Worm (Caenorhabditis elegans): ENCODE measurements around the gene baf-1.
A peak's percentile ranks its signal among the peaks of the same experiment; 100 is the strongest.

The baf-1 gene

DNA sequence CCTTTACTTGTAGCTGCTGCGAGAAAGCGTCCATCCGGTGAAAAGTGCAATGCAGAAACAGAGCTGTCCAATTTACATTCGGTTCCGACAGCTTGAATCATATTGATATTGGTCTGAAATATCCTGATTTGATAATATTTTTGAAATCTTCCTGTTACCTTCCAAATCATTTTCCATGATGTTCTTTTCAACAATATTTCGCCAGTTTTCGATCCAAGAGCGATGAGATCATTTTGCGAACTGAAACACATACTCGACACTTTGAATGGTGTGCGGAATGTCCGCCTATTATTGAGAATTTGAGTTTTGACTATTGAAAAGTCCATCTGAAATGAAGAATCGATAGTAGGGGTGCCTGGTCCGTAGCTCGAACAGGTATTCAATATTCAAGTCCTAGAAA lies 26.1 kb upstream of the baf-1 start, which contains the start of gene emb-30:
Gene emb-30, minus strand, starts transcription at position 328 of the 400 bp plus-strand sequence.
- no peak for TF ChIP-seq Y22D7AL.16 (tag; optimal IDR thresholded peaks at IDR 0.05)
- TF ChIP-seq unc-42 (tag; optimal IDR thresholded peaks at IDR 0.05), result no peak
- no peak for TF ChIP-seq hlh-8 (tag; optimal IDR thresholded peaks at IDR 0.05)
- TF ChIP-seq fkh-10 (GFP tag; optimal IDR thresholded peaks at IDR 0.05), result no peak
- TF ChIP-seq madf-2 (tag; optimal IDR thresholded peaks at IDR 0.05), result no peak
- TF ChIP-seq ama-1 (optimal IDR thresholded peaks at IDR 0.05), result no peak
- no peak for TF ChIP-seq ceh-14 (tag; optimal IDR thresholded peaks at IDR 0.05)
- no peak for TF ChIP-seq K09A11.1 (tag; optimal IDR thresholded peaks at IDR 0.05; ENCODE audit: insufficient read depth)
- TF ChIP-seq ahr-1 (tag; optimal IDR thresholded peaks at IDR 0.05), result no peak
- TF ChIP-seq unc-3 (GFP tag; conservative IDR thresholded peaks at IDR 0.05), result no peak
- TF ChIP-seq unc-3 (tag; optimal IDR thresholded peaks at IDR 0.05), result no peak
- TF ChIP-seq C08G9.2 (tag; optimal IDR thresholded peaks at IDR 0.05), result no peak
- TF ChIP-seq nhr-232 (tag; optimal IDR thresholded peaks at IDR 0.05), result no peak

DNA sequence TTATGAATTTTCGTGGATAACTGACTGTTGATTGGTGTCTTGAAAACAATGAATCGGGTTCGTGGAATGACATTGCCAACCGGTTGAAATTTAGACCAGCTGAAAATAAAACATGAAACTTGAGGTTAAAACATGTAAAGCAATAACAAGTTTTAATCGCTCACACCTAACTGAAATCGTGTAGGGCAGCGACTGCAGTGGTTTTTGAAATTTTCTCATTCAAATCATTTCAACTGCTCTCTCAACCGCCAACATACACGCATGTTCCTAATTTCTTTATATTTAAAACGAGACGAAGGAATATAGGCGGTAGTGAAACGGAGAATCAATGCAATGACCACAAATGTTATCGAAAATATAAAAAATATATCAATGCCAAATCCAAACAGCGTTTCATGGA lies 24.4 kb upstream of the baf-1 start:
- no peak for TF ChIP-seq tbx-2 (tag; optimal IDR thresholded peaks at IDR 0.05)
- no peak for TF ChIP-seq ama-1 (optimal IDR thresholded peaks at IDR 0.05)
- no peak for TF ChIP-seq zip-5 (tag; optimal IDR thresholded peaks at IDR 0.05)
- no peak for TF ChIP-seq ceh-48 (tag; optimal IDR thresholded peaks at IDR 0.05)
- TF ChIP-seq Y22D7AL.16 (tag; optimal IDR thresholded peaks at IDR 0.05), result no peak
- TF ChIP-seq C38D4.7 (GFP tag; optimal IDR thresholded peaks at IDR 0.05), result no peak
- no peak for TF ChIP-seq pag-3 (tag; optimal IDR thresholded peaks at IDR 0.05; ENCODE audit: borderline replicate concordance)
- no peak for TF ChIP-seq pha-4 (tag; optimal IDR thresholded peaks at IDR 0.05)
- TF ChIP-seq pha-2 (tag; optimal IDR thresholded peaks at IDR 0.05), result no peak
- TF ChIP-seq che-1 (tag; optimal IDR thresholded peaks at IDR 0.05), result no peak
- no peak for TF ChIP-seq pros-1 (tag; optimal IDR thresholded peaks at IDR 0.05)
- no peak for TF ChIP-seq fax-1 (tag; optimal IDR thresholded peaks at IDR 0.05)
- TF ChIP-seq hlh-15 (tag; optimal IDR thresholded peaks at IDR 0.05), result no peak
- no peak for TF ChIP-seq K09A11.1 (tag; optimal IDR thresholded peaks at IDR 0.05; ENCODE audit: insufficient read depth)
- TF ChIP-seq lim-6 (tag; optimal IDR thresholded peaks at IDR 0.05), result no peak

DNA sequence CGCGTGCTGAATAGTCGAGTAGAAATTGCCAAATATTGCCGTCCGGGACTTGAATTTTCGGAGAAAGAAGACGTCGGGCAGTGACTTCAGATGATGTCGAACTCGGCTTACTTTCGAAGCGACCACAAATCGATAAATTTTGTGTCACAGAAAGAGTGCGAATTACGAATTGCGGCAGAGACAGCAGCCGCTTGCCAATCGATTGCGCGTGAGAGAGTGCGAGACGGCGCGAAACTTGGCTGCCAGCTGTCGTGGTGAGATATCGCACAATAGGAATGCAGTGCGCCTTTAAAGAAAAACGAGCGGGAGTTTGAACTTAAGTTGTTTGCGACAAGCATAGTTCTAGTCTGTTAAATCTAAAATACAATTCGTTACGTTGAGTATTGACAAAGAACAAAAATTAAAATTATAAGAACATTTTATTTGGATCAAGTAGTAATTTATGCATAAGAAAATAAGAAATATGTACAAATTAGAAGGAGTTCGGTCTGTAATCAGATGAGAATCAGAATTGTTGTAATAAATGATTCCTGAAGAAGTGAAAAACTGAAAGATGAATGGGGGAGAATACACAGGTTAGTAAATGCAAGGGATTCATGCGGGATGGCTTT lies 23.7 kb upstream of the baf-1 start, which contains the start of gene pir-2:
Gene pir-2, minus strand, starts transcription at position 218 of the 611 bp plus-strand sequence.
- TF ChIP-seq nhr-11 (tag; optimal IDR thresholded peaks at IDR 0.05) (no peak), pag-3 (tag; optimal IDR thresholded peaks at IDR 0.05; ENCODE audit: borderline replicate concordance) (no peak), sox-2 (GFP tag; IDR thresholded peaks at IDR 0.05) (peak; percentile 26; the same call in 1 of the 2 replicates), ceh-14 (tag; optimal IDR thresholded peaks at IDR 0.05) (no peak), C08G9.2 (tag; optimal IDR thresholded peaks at IDR 0.05) (no peak), hlh-15 (tag; optimal IDR thresholded peaks at IDR 0.05) (no peak), lin-11 (tag; optimal IDR thresholded peaks at IDR 0.05) (no peak), sdc-2 (tag; optimal IDR thresholded peaks at IDR 0.05) (no peak), ceh-6 (GFP tag; optimal IDR thresholded peaks at IDR 0.05) (no peak), pros-1 (tag; optimal IDR thresholded peaks at IDR 0.05) (peak; percentile 21), odd-2 (tag; optimal IDR thresholded peaks at IDR 0.05) (no peak), che-1 (tag; optimal IDR thresholded peaks at IDR 0.05) (no peak), elt-4 (tag; optimal IDR thresholded peaks at IDR 0.05) (no peak), gmeb-2 (tag; optimal IDR thresholded peaks at IDR 0.05) (no peak), zip-5 (tag; optimal IDR thresholded peaks at IDR 0.05) (no peak), T23F11.4 (GFP tag; optimal IDR thresholded peaks at IDR 0.05) (no peak), ref-2 (tag; optimal IDR thresholded peaks at IDR 0.05) (no peak), Y22D7AL.16 (tag; optimal IDR thresholded peaks at IDR 0.05) (no peak), rnt-1 (tag; optimal IDR thresholded peaks at IDR 0.05) (peak; percentile 64), elt-2 (tag; optimal IDR thresholded peaks at IDR 0.05) (no peak), dve-1 (tag; optimal IDR thresholded peaks at IDR 0.05) (peak; percentile 78), nfya-1 (tag; optimal IDR thresholded peaks at IDR 0.05) (peak; percentile 92), syd-9 (tag; optimal IDR thresholded peaks at IDR 0.05) (no peak), pha-2 (tag; optimal IDR thresholded peaks at IDR 0.05) (peak; percentile 21), lim-6 (tag; optimal IDR thresholded peaks at IDR 0.05) (no peak), dmd-4 (tag; optimal IDR thresholded peaks at IDR 0.05; ENCODE audit: borderline replicate concordance) (no peak), unc-42 (tag; optimal IDR thresholded peaks at IDR 0.05) (peak; percentile 64), madf-2 (tag; optimal IDR thresholded peaks at IDR 0.05) (peak; percentile 35), unc-55 (GFP tag; optimal IDR thresholded peaks at IDR 0.05) (peak; percentile 65), K02D7.2 (tag; optimal IDR thresholded peaks at IDR 0.05) (no peak), pat-9 (tag; optimal IDR thresholded peaks at IDR 0.05) (no peak), ceh-2 (tag; optimal IDR thresholded peaks at IDR 0.05) (peak; percentile 1), ztf-16 (tag; optimal IDR thresholded peaks at IDR 0.05) (no peak), pqm-1 (tag; optimal IDR thresholded peaks at IDR 0.05) (no peak)

Measured in whole organism, late embryonic.